Worm (Caenorhabditis elegans) whole organism, L4 larva: Measurements from ENCODE around the gene B0416.10.

Experiments
- arid-1 ChIP-seq: fragments of 200-800 bp; sonication (Bioruptor generic); conservative IDR thresholded peaks from 2 replicates; pipeline ENCODE4 v1.3.6; 2022; ENCODE audit warnings: missing genetic modification reagents, missing genetic modification characterization, missing compliant biosample characterization
- attf-4 ChIP-seq: sonication (generic microtip); optimal IDR thresholded peaks from 3 replicates; lab custom pipeline; 2017; ENCODE audit warnings: missing biosample characterization, missing genetic modification characterization
- ceh-62 ChIP-seq: sonication (generic microtip); optimal IDR thresholded peaks from 2 replicates; lab custom pipeline; 2017; ENCODE audit warnings: missing biosample characterization, missing genetic modification characterization
- nhr-76 ChIP-seq: fragments of 150-350 bp; optimal IDR thresholded peaks from 2 replicates; lab custom pipeline; 2014; ENCODE audit warnings: missing biosample characterization, missing genetic modification characterization

- TF ChIP-seq nhr-76 (tag; lab: Kevin White, UChicago) (no peak), ceh-62 (tag; lab: Kevin White, UChicago) (no peak), attf-4 (tag; lab: Kevin White, UChicago) (no peak), arid-1 (GFP tag; lab: Robert Waterston, UW) (no peak)
These were observed 18.5 kb downstream of the B0416.10 start for ce11 chrX:9255993-9256392.
